Worm (Caenorhabditis elegans) whole organism, mixed stage, embryonic: ENCODE results near the gene ZK84.4.
"Not testable (repeated sequence)": the region's sequence is repeated elsewhere in the genome, so short reads cannot be mapped to it uniquely, and the experiment has no call there.

Experiments
- M03D4.4 ChIP-seq: sonication (generic microtip); optimal IDR thresholded peaks from 2 replicates; lab custom pipeline; 2017; ENCODE audit warnings: mild to moderate bottlenecking, missing genetic modification characterization, missing compliant biosample characterization
- bed-3 ChIP-seq: fragments of 200-800 bp; sonication (Bioruptor generic); optimal IDR thresholded peaks from 3 replicates; lab custom pipeline; 2018; ENCODE audit warnings: mild to moderate bottlenecking, missing genetic modification characterization, moderate library complexity, missing compliant biosample characterization
- blmp-1 ChIP-seq: fragments of 150-350 bp; optimal IDR thresholded peaks from 2 replicates; lab custom pipeline; 2014; ENCODE audit warnings: missing biosample characterization, missing genetic modification characterization
- ceh-39 ChIP-seq: fragments of 150-350 bp; optimal IDR thresholded peaks from 2 replicates; lab custom pipeline; 2014; ENCODE audit warnings: missing biosample characterization, missing genetic modification characterization
- ceh-83 ChIP-seq: fragments of 200-800 bp; sonication (Bioruptor generic); optimal IDR thresholded peaks from 2 replicates; lab custom pipeline; 2018; ENCODE audit warnings: mild to moderate bottlenecking, missing genetic modification characterization, missing compliant biosample characterization
- ces-1 ChIP-seq: fragments of 150-350 bp; optimal IDR thresholded peaks from 2 replicates; lab custom pipeline; 2014; ENCODE audit warnings: missing biosample characterization, missing genetic modification reagents, missing genetic modification characterization
- cnd-1 ChIP-seq: fragments of 200-800 bp; sonication (Bioruptor generic); optimal IDR thresholded peaks from 2 replicates; lab custom pipeline; 2018; ENCODE audit warnings: mild to moderate bottlenecking, missing genetic modification characterization, missing compliant biosample characterization
- drap-1 ChIP-seq: fragments of 200-800 bp; sonication (Bioruptor generic); optimal IDR thresholded peaks from 3 replicates; lab custom pipeline; 2018; ENCODE audit warnings: mild to moderate bottlenecking, missing genetic modification characterization, missing compliant biosample characterization
- elt-1 ChIP-seq: sonication (generic microtip); optimal IDR thresholded peaks from 2 replicates; lab custom pipeline; 2017; ENCODE audit warnings: missing genetic modification characterization, mild to moderate bottlenecking, missing compliant biosample characterization, antibody characterized with exemption, moderate library complexity, borderline replicate concordance; ENCODE audit not compliant: insufficient read depth
- elt-3 ChIP-seq: fragments of 150-350 bp; optimal IDR thresholded peaks from 2 replicates; lab custom pipeline; 2014; ENCODE audit warnings: missing biosample characterization, missing genetic modification characterization
- flh-1 ChIP-seq: fragments of 200-800 bp; sonication (Bioruptor generic); optimal IDR thresholded peaks from 2 replicates; lab custom pipeline; 2018; ENCODE audit warnings: mild to moderate bottlenecking, missing genetic modification characterization, moderate library complexity, missing compliant biosample characterization
- hlh-1 ChIP-seq: fragments of 150-350 bp; optimal IDR thresholded peaks from 2 replicates; lab custom pipeline; 2014; ENCODE audit warnings: missing biosample characterization, missing genetic modification reagents, missing genetic modification characterization
- lin-32 ChIP-seq: fragments of 200-800 bp; sonication (Bioruptor generic); optimal IDR thresholded peaks from 2 replicates; lab custom pipeline; 2018; ENCODE audit warnings: mild to moderate bottlenecking, missing genetic modification characterization, missing compliant biosample characterization
- lsy-2 ChIP-seq: fragments of 150-350 bp; optimal IDR thresholded peaks from 2 replicates; lab custom pipeline; 2014; ENCODE audit warnings: missing biosample characterization, missing genetic modification characterization
- mab-5 ChIP-seq: fragments of 150-350 bp; optimal IDR thresholded peaks from 2 replicates; lab custom pipeline; 2014; ENCODE audit warnings: missing biosample characterization, missing genetic modification characterization
- mep-1 ChIP-seq: fragments of 150-350 bp; optimal IDR thresholded peaks from 2 replicates; lab custom pipeline; 2017; ENCODE audit warnings: missing biosample characterization, missing genetic modification reagents, missing genetic modification characterization, inconsistent platforms
- mls-2 ChIP-seq: sonication (generic microtip); optimal IDR thresholded peaks from 2 replicates; lab custom pipeline; 2016; ENCODE audit warnings: mild to moderate bottlenecking, missing genetic modification characterization, moderate library complexity, missing compliant biosample characterization
- nhr-12 ChIP-seq: fragments of 150-350 bp; optimal IDR thresholded peaks from 2 replicates; lab custom pipeline; 2014; ENCODE audit warnings: missing biosample characterization, missing genetic modification characterization
- nhr-2 ChIP-seq: fragments of 150-350 bp; optimal IDR thresholded peaks from 2 replicates; lab custom pipeline; 2014; ENCODE audit warnings: missing biosample characterization, missing genetic modification characterization
- nhr-237 ChIP-seq: fragments of 150-350 bp; optimal IDR thresholded peaks from 2 replicates; lab custom pipeline; 2014; ENCODE audit warnings: missing biosample characterization, missing genetic modification characterization
- nhr-28 ChIP-seq: fragments of 150-350 bp; optimal IDR thresholded peaks from 2 replicates; lab custom pipeline; 2014; ENCODE audit warnings: missing biosample characterization, missing genetic modification characterization
- nhr-76 ChIP-seq: sonication (generic microtip); optimal IDR thresholded peaks from 2 replicates; lab custom pipeline; 2017; ENCODE audit warnings: missing biosample characterization, missing genetic modification characterization
- pha-4 ChIP-seq: fragments of 150-350 bp; optimal IDR thresholded peaks from 2 replicates; lab custom pipeline; 2018; ENCODE audit warnings: missing biosample characterization, missing genetic modification reagents, missing genetic modification characterization
- snpc-4 ChIP-seq: fragments of 150-350 bp; optimal IDR thresholded peaks from 2 replicates; lab custom pipeline; 2014; ENCODE audit warnings: missing biosample characterization, missing genetic modification characterization
- tbx-8 ChIP-seq: fragments of 200-800 bp; sonication (Bioruptor generic); optimal IDR thresholded peaks from 2 replicates; lab custom pipeline; 2018; ENCODE audit warnings: mild to moderate bottlenecking, missing genetic modification characterization, moderate library complexity, missing compliant biosample characterization
- unc-120 ChIP-seq: sonication (generic microtip); optimal IDR thresholded peaks from 2 replicates; lab custom pipeline; 2017; ENCODE audit warnings: missing genetic modification characterization, missing compliant biosample characterization; ENCODE audit not compliant: poor library complexity, severe bottlenecking
- unc-39 ChIP-seq: fragments of 150-350 bp; optimal IDR thresholded peaks from 2 replicates; lab custom pipeline; 2014; ENCODE audit warnings: missing biosample characterization, missing genetic modification characterization
- zip-8 ChIP-seq: fragments of 150-350 bp; optimal IDR thresholded peaks from 2 replicates; lab custom pipeline; 2014; ENCODE audit warnings: missing biosample characterization, missing genetic modification characterization
- ztf-11 ChIP-seq: fragments of 150-350 bp; optimal IDR thresholded peaks from 2 replicates; lab custom pipeline; 2014; ENCODE audit warnings: missing biosample characterization, missing genetic modification characterization

ZK84.4 gene

DNA sequence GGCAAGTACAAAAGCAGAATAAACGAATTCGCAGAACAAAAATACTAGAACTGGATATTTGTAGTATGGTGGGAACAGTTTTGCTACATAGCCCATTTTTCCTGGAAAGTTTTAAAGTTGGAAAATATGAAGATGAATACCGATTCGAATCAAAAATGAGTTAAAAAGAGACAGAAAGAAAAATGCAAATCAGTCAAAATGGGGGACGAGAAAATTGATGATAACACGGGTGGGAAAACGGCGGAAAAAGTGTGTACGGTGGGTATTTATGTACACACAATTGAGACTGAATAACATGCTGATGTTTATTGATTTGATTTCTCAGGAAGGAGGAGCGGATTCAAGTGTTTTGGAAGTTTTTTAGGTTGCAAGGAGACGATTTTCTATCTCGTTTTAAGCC, 16.1 kb upstream of the ZK84.4 start, which contains the start of gene R12C12.9:
Gene R12C12.9 (minus strand): TSS at position 101 of the 400 bp plus-strand sequence.
- TF ChIP-seq snpc-4 (tag; lab: Kevin White, UChicago) (no peak), nhr-2 (tag; lab: Kevin White, UChicago) (no peak), cnd-1 (tag; lab: Kevin White, UChicago) (no peak), lin-32 (no peak), elt-3 (tag; lab: Kevin White, UChicago) (no peak), hlh-1 (no peak), flh-1 (no peak), mab-5 (no peak), mep-1 (no peak), nhr-76 (tag; lab: Kevin White, UChicago) (no peak), ceh-39 (tag; lab: Kevin White, UChicago) (no peak), blmp-1 (tag; lab: Kevin White, UChicago) (no peak), pha-4 (no peak), unc-120 (tag; lab: Kevin White, UChicago) (no peak), M03D4.4 (tag; lab: Kevin White, UChicago) (no peak), unc-39 (no peak), ceh-83 (GFP tag; lab: Kevin White, UChicago) (no peak), nhr-237 (tag; lab: Kevin White, UChicago) (no peak)

DNA sequence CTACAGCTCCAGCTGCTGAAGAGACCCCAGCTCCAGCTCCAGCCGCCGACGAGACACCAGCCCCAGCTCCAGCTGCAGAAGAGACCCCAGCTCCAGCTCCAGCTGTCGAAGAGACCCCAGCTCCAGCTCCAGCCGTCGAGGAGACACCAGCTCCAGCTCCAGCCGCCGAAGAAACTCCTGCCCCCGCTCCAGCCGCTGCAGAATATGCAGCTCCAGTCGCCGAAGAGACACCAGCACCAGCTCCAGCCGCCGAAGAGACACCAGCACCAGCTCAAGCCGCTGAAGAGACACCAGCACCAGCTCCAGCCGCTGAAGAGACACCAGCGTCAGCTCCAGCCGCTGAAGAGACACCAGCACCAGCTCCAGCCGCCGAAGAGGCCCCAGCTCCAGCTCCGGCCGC, 13.8 kb upstream of the ZK84.4 start:
- TF ChIP-seq lsy-2 (tag; lab: Kevin White, UChicago) (no peak), flh-1 (no peak), mep-1 (no peak)
- TF ChIP-seq, all 35 proteins: peak for 0

DNA sequence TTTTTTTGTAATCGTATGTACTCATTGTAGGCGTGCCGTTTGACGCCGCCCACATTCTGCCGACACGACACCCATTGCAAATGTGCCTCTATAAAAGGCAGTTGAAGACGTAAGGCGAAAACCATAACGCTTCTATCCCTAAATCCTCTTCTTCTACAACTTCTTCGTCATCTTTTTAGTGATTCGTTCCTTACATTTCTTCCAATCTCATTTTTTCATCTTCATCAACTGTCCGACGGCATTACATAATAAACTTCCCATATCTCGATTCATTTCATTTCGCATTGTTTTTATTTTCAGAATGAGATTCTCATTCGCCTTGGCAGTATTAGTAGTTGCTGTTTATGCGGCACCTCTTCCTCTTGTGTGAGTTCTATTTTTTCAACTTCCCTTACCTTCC, 11.6 kb upstream of the ZK84.4 start, which contains the start of gene ZK84.1:
Gene ZK84.1 (plus strand): TSS at position 301 of the 400 bp plus-strand sequence.
- no peak for TF ChIP-seq ces-1
- TF ChIP-seq ceh-83 (GFP tag; lab: Kevin White, UChicago): no peak
- TF ChIP-seq tbx-8 (GFP tag; lab: Kevin White, UChicago): no peak
- TF ChIP-seq elt-3 (tag; lab: Kevin White, UChicago): no peak
- no peak for TF ChIP-seq ceh-39 (tag; lab: Kevin White, UChicago)
- TF ChIP-seq drap-1 (GFP tag; lab: Kevin White, UChicago): no peak
- TF ChIP-seq pha-4: no peak
- no peak for TF ChIP-seq lsy-2 (tag; lab: Kevin White, UChicago)
- TF ChIP-seq nhr-76 (tag; lab: Kevin White, UChicago): no peak
- TF ChIP-seq bed-3: no peak
- TF ChIP-seq nhr-12 (tag; lab: Kevin White, UChicago): no peak
- no peak for TF ChIP-seq unc-120 (tag; lab: Kevin White, UChicago)
- TF ChIP-seq elt-1: no peak
- TF ChIP-seq hlh-1: no peak
- TF ChIP-seq nhr-28 (tag; lab: Kevin White, UChicago): no peak
- no peak for TF ChIP-seq zip-8
- no peak for TF ChIP-seq flh-1
- TF ChIP-seq nhr-237 (tag; lab: Kevin White, UChicago): no peak
- TF ChIP-seq mls-2 (tag; lab: Kevin White, UChicago): no peak
- TF ChIP-seq mep-1: no peak

DNA sequence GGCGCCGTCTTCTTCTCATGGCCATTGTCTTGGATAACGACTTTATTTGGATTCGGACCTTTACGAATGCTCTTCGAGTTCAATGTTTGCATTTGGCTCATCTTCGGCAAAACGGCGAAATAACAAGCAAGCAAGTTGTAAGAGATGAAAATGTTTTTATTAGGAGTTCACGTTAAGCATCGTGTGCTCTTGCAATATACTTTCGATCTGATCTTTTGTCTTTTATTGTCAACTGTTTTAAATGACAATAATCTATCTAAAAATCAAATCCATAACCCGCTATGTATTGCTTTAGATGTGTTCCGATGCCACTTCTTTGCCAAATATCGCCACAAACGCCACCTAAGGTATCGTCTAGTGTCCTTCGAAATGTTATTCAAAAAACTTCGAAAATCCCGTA, 7.6 kb upstream of the ZK84.4 start, which contains the start of gene ZK84.5:
Gene ZK84.5 (minus strand): TSS at position 101 of the 400 bp plus-strand sequence.
- TF ChIP-seq M03D4.4 (tag; lab: Kevin White, UChicago): no peak

DNA sequence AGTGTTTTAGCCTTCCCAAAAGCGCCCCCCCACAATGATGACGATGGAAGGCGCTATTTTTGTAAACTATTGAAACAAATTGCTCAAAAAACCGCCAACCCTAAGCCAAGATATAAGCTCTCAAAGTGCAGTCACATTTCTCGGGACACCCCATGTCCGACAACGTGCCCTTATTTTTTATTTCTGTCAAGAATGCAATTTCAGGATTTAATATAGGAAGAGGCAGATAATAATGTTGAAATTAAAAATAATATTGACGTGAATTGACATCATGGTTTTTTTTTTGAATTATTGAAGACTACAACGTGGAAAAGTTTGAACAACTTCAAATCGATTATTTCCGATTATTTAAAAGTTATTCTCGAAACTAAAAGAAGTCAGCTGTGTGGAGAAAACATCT, 5.3 kb upstream of the ZK84.4 start, which contains the start of gene ZK84.2:
Gene ZK84.2 (plus strand): TSS at position 301 of the 400 bp plus-strand sequence.
- TF ChIP-seq ztf-11 (tag; lab: Kevin White, UChicago); ces-1; M03D4.4 (tag; lab: Kevin White, UChicago): not testable (repeated sequence)

DNA sequence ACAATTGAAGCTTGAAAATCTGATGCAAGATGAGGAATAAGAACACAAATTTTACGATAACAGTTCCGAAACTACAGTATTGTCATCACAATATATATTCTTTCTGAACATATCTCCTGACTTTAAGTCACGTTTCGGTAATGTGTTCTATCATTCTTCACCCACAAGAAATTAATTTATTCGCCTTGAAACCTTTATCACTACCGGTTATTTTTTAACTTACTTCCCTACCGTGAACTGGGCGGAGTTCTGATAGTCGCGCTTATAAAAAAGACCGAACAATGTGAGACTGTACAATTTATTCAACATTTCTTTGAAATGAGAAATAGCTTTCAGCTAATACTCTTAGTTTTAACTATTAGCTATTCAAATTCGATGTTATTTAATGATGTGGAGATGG, 1.8 kb upstream of the ZK84.4 start, which contains the start of gene ins-20:
Gene ins-20 (plus strand): TSS at position 301 of the 400 bp plus-strand sequence.
- no peak for TF ChIP-seq ces-1
- TF ChIP-seq nhr-28 (tag; lab: Kevin White, UChicago): no peak
- TF ChIP-seq elt-1: no peak
- no peak for TF ChIP-seq M03D4.4 (tag; lab: Kevin White, UChicago)
- no peak for TF ChIP-seq mep-1
- no peak for TF ChIP-seq drap-1 (GFP tag; lab: Kevin White, UChicago)
- no peak for TF ChIP-seq lin-32
- TF ChIP-seq ztf-11 (tag; lab: Kevin White, UChicago): no peak
